Fruit fly (Drosophila melanogaster): ENCODE data around the gene oaf.

The oaf gene

DNA sequence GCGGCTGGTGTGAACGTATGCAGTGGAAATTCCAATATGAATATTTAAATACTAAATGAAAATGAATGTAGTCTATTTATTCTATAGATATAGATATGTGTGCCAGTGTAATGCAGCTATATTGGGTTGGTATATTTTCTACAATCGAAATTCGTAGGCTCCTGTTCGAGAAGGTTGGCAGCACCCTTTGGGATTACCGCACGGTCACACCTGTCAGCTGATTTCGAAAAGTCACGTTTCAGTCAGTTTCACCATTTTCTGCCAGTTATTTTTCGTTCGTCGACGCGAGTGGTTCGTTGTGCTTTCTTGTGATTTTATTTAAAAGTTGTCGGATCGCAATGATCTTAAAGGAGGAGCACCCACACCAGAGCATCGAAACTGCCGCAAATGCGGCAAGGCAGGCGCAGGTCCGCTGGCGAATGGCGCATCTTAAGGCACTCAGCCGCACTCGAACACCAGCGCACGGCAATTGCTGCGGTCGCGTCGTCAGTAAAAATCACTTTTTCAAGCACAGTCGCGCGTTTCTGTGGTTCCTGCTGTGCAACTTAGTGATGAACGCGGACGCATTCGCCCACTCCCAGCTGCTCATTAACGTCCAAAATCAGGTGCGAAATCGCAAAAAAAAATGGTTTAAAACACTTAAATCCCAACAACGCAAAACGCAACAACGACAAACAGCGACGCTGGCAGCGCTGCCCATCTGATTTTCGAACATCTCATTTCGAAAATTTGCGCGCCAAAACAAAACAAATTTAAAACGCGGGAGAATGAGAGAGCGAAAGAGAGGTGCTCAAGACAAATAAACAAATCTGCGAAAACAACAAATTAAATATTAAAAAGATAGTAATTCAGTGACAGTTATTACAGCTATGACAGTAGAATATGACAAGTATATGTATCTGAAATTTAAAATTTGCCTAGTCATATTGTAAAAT is at the start of gene oaf (continued):
- TF ChIP-seq Chrac-16 (GFP tag; optimal IDR thresholded peaks at IDR 0.05) (peak; percentile 38), cad (GFP tag; optimal IDR thresholded peaks at IDR 0.05) (no peak), lbe (GFP tag; optimal IDR thresholded peaks at IDR 0.05) (peak; percentile 54), CG8388 (GFP tag; optimal IDR thresholded peaks at IDR 0.05) (no peak), Bgb (GFP tag; IDR thresholded peaks at IDR 0.05; ENCODE audit: partially characterized antibody) (peak; percentile 71; the same call in 1 of the 2 replicates), ERR (GFP tag; optimal IDR thresholded peaks at IDR 0.05) (no peak), CG3065 (GFP tag; optimal IDR thresholded peaks at IDR 0.05) (no peak), CG33213 (GFP tag; optimal IDR thresholded peaks at IDR 0.05) (peak; percentile 56), CG7556 (GFP tag; optimal IDR thresholded peaks at IDR 0.05) (no peak), Drgx (GFP tag; IDR thresholded peaks at IDR 0.05) (peak; percentile 46; the same call in 1 of the 2 replicates), vvl (GFP tag; IDR thresholded peaks at IDR 0.05) (peak; percentile 75), mld (GFP tag; IDR thresholded peaks at IDR 0.05; ENCODE audit: partially characterized antibody) (no peak), CG32772 (GFP tag; IDR thresholded peaks at IDR 0.05) (0 out of 2 replicates have a peak, but pooled peaks have one; percentile 18), NC2α (GFP tag; optimal IDR thresholded peaks at IDR 0.05) (no peak), CG32767 (GFP tag; IDR thresholded peaks at IDR 0.05) (no peak), CG11560 (tag; IDR thresholded peaks at IDR 0.05) (no peak), BEAF-32 (GFP tag; optimal IDR thresholded peaks at IDR 0.05) (peak; percentile 61), CG12659 (GFP tag; optimal IDR thresholded peaks at IDR 0.05) (peak; percentile 82), CG4820 (GFP tag; optimal IDR thresholded peaks at IDR 0.05) (no peak), tin (GFP tag; optimal IDR thresholded peaks at IDR 0.05) (peak; percentile 57), Xbp1 (GFP tag; optimal IDR thresholded peaks at IDR 0.05) (peak; percentile 87), jing (GFP tag; optimal IDR thresholded peaks at IDR 0.05) (peak; percentile 6), HLH54F (GFP tag; optimal IDR thresholded peaks at IDR 0.05) (peak; percentile 39), CG31365 (tag; optimal IDR thresholded peaks at IDR 0.05) (no peak), oc (tag; optimal IDR thresholded peaks at IDR 0.05) (peak; percentile 86), Oaz (GFP tag; IDR thresholded peaks at IDR 0.05) (0 out of 2 replicates have a peak, but pooled peaks have one; percentile 33), eyg (GFP tag; optimal IDR thresholded peaks at IDR 0.05) (peak; percentile 40), CG2120 (GFP tag; optimal IDR thresholded peaks at IDR 0.05) (peak; percentile 76), Dref (GFP tag; IDR thresholded peaks at IDR 0.05) (peak; percentile 53), crp (GFP tag; optimal IDR thresholded peaks at IDR 0.05) (peak; percentile 99 to 100), CG12744 (GFP tag; optimal IDR thresholded peaks at IDR 0.05) (peak; percentile 26), CG14860 (GFP tag; IDR thresholded peaks at IDR 0.05; ENCODE audit: partially characterized antibody) (0 out of 3 replicates have a peak, but pooled peaks have one; percentile 9), CG12104 (GFP tag; optimal IDR thresholded peaks at IDR 0.05) (no peak), CG8924 (tag; optimal IDR thresholded peaks at IDR 0.05) (peak; percentile 51), phol (tag; optimal IDR thresholded peaks at IDR 0.05) (peak; percentile 77), Gug (GFP tag; IDR thresholded peaks at IDR 0.05) (peak; percentile 44; the same call in 2 of the 4 replicates), CG2129 (GFP tag; IDR thresholded peaks at IDR 0.05; ENCODE audit: partially characterized antibody) (no peak), CG32532 (GFP tag; IDR thresholded peaks at IDR 0.05) (peak; percentile 51; the same call in 1 of the 2 replicates), CG8290 (GFP tag; optimal IDR thresholded peaks at IDR 0.05) (no peak), CG8290 (tag; optimal IDR thresholded peaks at IDR 0.05) (peak in 1 of 2 experiments; percentile 81), CG3407 (GFP tag; optimal IDR thresholded peaks at IDR 0.05) (no peak), fd102C (GFP tag; optimal IDR thresholded peaks at IDR 0.05) (peak; percentile 7), Rx (GFP tag; IDR thresholded peaks at IDR 0.05) (no peak), CG12236 (GFP tag; optimal IDR thresholded peaks at IDR 0.05) (no peak), CG15601 (tag; optimal IDR thresholded peaks at IDR 0.05) (peak; percentile 73), ham (GFP tag; IDR thresholded peaks at IDR 0.05) (peak; percentile 54; the same call in 1 of the 2 replicates), CG12155 (GFP tag; optimal IDR thresholded peaks at IDR 0.05) (peak; percentile 62), CG15479 (GFP tag; optimal IDR thresholded peaks at IDR 0.05) (peak; percentile 7)
